Fruit fly (Drosophila melanogaster): ENCODE data around the gene Arglu1.

Arglu1 gene

DNA sequence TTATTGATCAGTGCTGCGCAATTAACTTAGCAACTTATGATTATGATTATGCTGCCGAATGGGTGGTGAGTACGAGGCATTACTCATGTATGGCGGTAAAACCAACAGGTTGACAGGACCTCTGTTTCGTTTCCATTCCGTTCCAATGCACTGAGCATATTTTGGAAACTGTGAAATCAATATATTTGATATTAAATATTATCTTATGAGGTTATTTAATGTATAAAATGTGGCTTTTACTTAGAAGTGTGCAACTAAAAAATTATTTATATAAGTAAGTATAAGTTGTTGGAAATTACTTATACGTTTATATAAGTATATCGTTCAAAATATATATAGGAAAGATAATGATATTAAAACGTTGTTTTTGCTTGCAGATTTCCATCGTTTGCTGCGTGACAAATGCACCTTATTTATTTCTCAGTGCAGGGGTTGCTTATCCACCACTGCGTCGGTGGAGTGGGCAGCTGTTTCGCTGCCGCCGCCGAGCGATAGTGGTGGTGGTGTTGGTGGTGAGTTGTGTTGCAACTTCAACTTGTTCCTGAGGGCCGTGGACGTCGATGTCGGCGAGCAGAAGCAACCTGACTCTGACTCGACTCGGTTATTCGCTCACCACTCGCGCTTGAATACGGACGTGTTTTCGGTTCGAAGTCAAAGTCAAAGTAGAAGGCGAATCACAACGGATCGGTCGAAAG is 46.3 kb upstream of the Arglu1 start, which contains the start of gene bib (continued):
- TF ChIP-seq hb (GFP tag; IDR thresholded peaks at IDR 0.05; ENCODE audit: partially characterized antibody) (no peak), Oaz (GFP tag; IDR thresholded peaks at IDR 0.05) (no peak), CG10979 (tag; optimal IDR thresholded peaks at IDR 0.05) (peak; percentile 94), ems (GFP tag; optimal IDR thresholded peaks at IDR 0.05) (peak; percentile 19), phol (tag; optimal IDR thresholded peaks at IDR 0.05) (peak; percentile 91), CG3407 (GFP tag; optimal IDR thresholded peaks at IDR 0.05) (peak; percentile 77), shn (GFP tag; optimal IDR thresholded peaks at IDR 0.05) (no peak), CG6791 (GFP tag; IDR thresholded peaks at IDR 0.05; ENCODE audit: partially characterized antibody) (peak; percentile 43; the same call in 1 of the 3 replicates), croc (GFP tag; conservative IDR thresholded peaks at IDR 0.05) (peak; percentile 66), CG3281 (GFP tag; optimal IDR thresholded peaks at IDR 0.05) (peak; percentile 77), CG15269 (tag; optimal IDR thresholded peaks at IDR 0.05) (peak; percentile 77), amos (GFP tag; IDR thresholded peaks at IDR 0.05; ENCODE audit: partially characterized antibody) (peak; percentile 34; the same call in 1 of the 2 replicates), ap (GFP tag; IDR thresholded peaks at IDR 0.05) (no peak), TFAM (GFP tag; optimal IDR thresholded peaks at IDR 0.05) (peak; percentile 48), zf30C (GFP tag; optimal IDR thresholded peaks at IDR 0.05) (peak; percentile 99), CG13624 (GFP tag; optimal IDR thresholded peaks at IDR 0.05) (no peak), CG13296 (GFP tag; optimal IDR thresholded peaks at IDR 0.05) (peak; percentile 73), gfzf (GFP tag; optimal IDR thresholded peaks at IDR 0.05) (no peak), CG1602 (GFP tag; optimal IDR thresholded peaks at IDR 0.05) (peak; percentile 84), Spps (tag; optimal IDR thresholded peaks at IDR 0.05) (peak; percentile 67), CG17359 (tag; optimal IDR thresholded peaks at IDR 0.05) (peak; percentile 83), CG32772 (GFP tag; IDR thresholded peaks at IDR 0.05) (peak; percentile 58), CG17385 (GFP tag; optimal IDR thresholded peaks at IDR 0.05) (peak; percentile 81), HLH3B (GFP tag; IDR thresholded peaks at IDR 0.05) (peak; percentile 58), CG6683 (GFP tag; optimal IDR thresholded peaks at IDR 0.05) (peak; percentile 65), Ada2b (GFP tag; IDR thresholded peaks at IDR 0.05) (peak; percentile 39; the same call in 1 of the 2 replicates), jing (GFP tag; optimal IDR thresholded peaks at IDR 0.05) (peak; percentile 18), Rx (GFP tag; IDR thresholded peaks at IDR 0.05) (no peak), CG13775 (GFP tag; optimal IDR thresholded peaks at IDR 0.05) (peak; percentile 91), slp2 (GFP tag; optimal IDR thresholded peaks at IDR 0.05) (no peak), Side (GFP tag; optimal IDR thresholded peaks at IDR 0.05) (peak; percentile 41), CG15073 (GFP tag; optimal IDR thresholded peaks at IDR 0.05) (no peak), zfh2 (GFP tag; optimal IDR thresholded peaks at IDR 0.05) (no peak), CG13123 (GFP tag; optimal IDR thresholded peaks at IDR 0.05) (peak; percentile 65), trh (GFP tag; optimal IDR thresholded peaks at IDR 0.05) (peak; percentile 32), Dad (GFP tag; optimal IDR thresholded peaks at IDR 0.05) (peak; percentile 34), MBD-R2 (GFP tag; IDR thresholded peaks at IDR 0.05) (no peak), CG12744 (GFP tag; optimal IDR thresholded peaks at IDR 0.05) (no peak), klu (GFP tag; IDR thresholded peaks at IDR 0.05) (no peak; the same call in 1 of the 2 replicates), CG7928 (GFP tag; optimal IDR thresholded peaks at IDR 0.05) (peak; percentile 26), Atf6 (GFP tag; IDR thresholded peaks at IDR 0.05) (peak; percentile 62), CG12769 (tag; optimal IDR thresholded peaks at IDR 0.05) (no peak), Pdp1 (GFP tag; optimal IDR thresholded peaks at IDR 0.05) (peak; percentile 14 to 57), NC2α (GFP tag; optimal IDR thresholded peaks at IDR 0.05) (no peak), CG7556 (GFP tag; optimal IDR thresholded peaks at IDR 0.05) (peak; percentile 95), bowl (GFP tag; IDR thresholded peaks at IDR 0.05) (0 out of 2 replicates have a peak, but pooled peaks have one; percentile 26), CG33213 (GFP tag; optimal IDR thresholded peaks at IDR 0.05) (no peak), mld (GFP tag; IDR thresholded peaks at IDR 0.05; ENCODE audit: partially characterized antibody) (no peak), Hey (tag; optimal IDR thresholded peaks at IDR 0.05) (no peak)
